Worm (Caenorhabditis elegans) whole organism, late embryonic: Measurements from ENCODE around the gene qars-1.

Experiments used
- C38D4.7 ChIP-seq: fragments of 200-800 bp; sonication (Bioruptor generic); optimal IDR thresholded peaks from 2 replicates; lab custom pipeline; 2018; ENCODE audit warnings: mild to moderate bottlenecking, missing genetic modification characterization, moderate library complexity, missing compliant biosample characterization
- F13H6.1 ChIP-seq: sonication (generic microtip); optimal IDR thresholded peaks from 2 replicates; lab custom pipeline; 2016; ENCODE audit warnings: missing genetic modification characterization, missing compliant biosample characterization
- Y22D7AL.16 ChIP-seq: sonication (generic microtip); optimal IDR thresholded peaks from 2 replicates; lab custom pipeline; 2016; ENCODE audit warnings: missing genetic modification characterization, missing compliant biosample characterization
- ahr-1 ChIP-seq: sonication (generic microtip); optimal IDR thresholded peaks from 2 replicates; lab custom pipeline; 2016; ENCODE audit warnings: missing genetic modification characterization, missing compliant biosample characterization
- ceh-14 ChIP-seq: sonication (generic microtip); optimal IDR thresholded peaks from 2 replicates; lab custom pipeline; 2016; ENCODE audit warnings: missing genotype, missing genetic modification characterization, missing compliant biosample characterization
- ceh-24 ChIP-seq: sonication (generic microtip); optimal IDR thresholded peaks from 2 replicates; lab custom pipeline; 2016; ENCODE audit warnings: mild to moderate bottlenecking, missing genetic modification characterization, missing compliant biosample characterization
- ceh-30 ChIP-seq: fragments of 150-350 bp; optimal IDR thresholded peaks from 2 replicates; lab custom pipeline; 2014; ENCODE audit warnings: missing biosample characterization, missing genetic modification characterization
- ceh-6 ChIP-seq: fragments of 200-800 bp; sonication (Bioruptor generic); optimal IDR thresholded peaks from 2 replicates; lab custom pipeline; 2018; ENCODE audit warnings: mild to moderate bottlenecking, missing genetic modification characterization, missing compliant biosample characterization
- ceh-9 ChIP-seq: sonication (generic microtip); optimal IDR thresholded peaks from 2 replicates; lab custom pipeline; 2016; ENCODE audit warnings: mild to moderate bottlenecking, missing genetic modification characterization, inconsistent platforms, missing compliant biosample characterization
- che-1 ChIP-seq: sonication (generic microtip); optimal IDR thresholded peaks from 2 replicates; lab custom pipeline; 2016; ENCODE audit warnings: mild to moderate bottlenecking, missing genetic modification characterization, missing compliant biosample characterization
- elt-2 ChIP-seq: sonication (generic microtip); optimal IDR thresholded peaks from 2 replicates; lab custom pipeline; 2016; ENCODE audit warnings: missing genetic modification reagents, missing genetic modification characterization, missing compliant biosample characterization
- eyg-1 ChIP-seq: sonication (generic microtip); optimal IDR thresholded peaks from 2 replicates; lab custom pipeline; 2016; ENCODE audit warnings: missing genotype, missing genetic modification characterization, missing compliant biosample characterization
- fkh-10 ChIP-seq: fragments of 150-350 bp; optimal IDR thresholded peaks from 2 replicates; lab custom pipeline; 2014; ENCODE audit warnings: missing biosample characterization, missing genetic modification reagents, missing genetic modification characterization
- fkh-6 ChIP-seq: sonication (generic microtip); optimal IDR thresholded peaks from 2 replicates; lab custom pipeline; 2016; ENCODE audit warnings: missing genetic modification characterization, missing compliant biosample characterization
- hlh-8 ChIP-seq: sonication (generic microtip); optimal IDR thresholded peaks from 2 replicates; lab custom pipeline; 2016; ENCODE audit warnings: missing genotype, missing genetic modification characterization, missing compliant biosample characterization
- lim-6 ChIP-seq: sonication (generic microtip); optimal IDR thresholded peaks from 2 replicates; lab custom pipeline; 2016; ENCODE audit warnings: missing genetic modification characterization, missing compliant biosample characterization
- nfya-1 ChIP-seq: sonication (generic microtip); optimal IDR thresholded peaks from 2 replicates; lab custom pipeline; 2017; ENCODE audit warnings: missing genetic modification characterization, mild to moderate bottlenecking, missing compliant biosample characterization, antibody characterized with exemption, moderate library complexity
- nhr-232 ChIP-seq: sonication (generic microtip); optimal IDR thresholded peaks from 2 replicates; lab custom pipeline; 2016; ENCODE audit warnings: missing genetic modification characterization, missing compliant biosample characterization
- npax-4 ChIP-seq: sonication (generic microtip); optimal IDR thresholded peaks from 2 replicates; lab custom pipeline; 2016; ENCODE audit warnings: missing genetic modification characterization, missing compliant biosample characterization
- odd-2 ChIP-seq: sonication (generic microtip); optimal IDR thresholded peaks from 2 replicates; lab custom pipeline; 2017; ENCODE audit warnings: antibody characterized with exemption, mild to moderate bottlenecking, missing genetic modification characterization, missing compliant biosample characterization
- pat-9 ChIP-seq: fragments of 200-800 bp; sonication (Bioruptor generic); optimal IDR thresholded peaks from 2 replicates; lab custom pipeline; 2018; ENCODE audit warnings: mild to moderate bottlenecking, missing genetic modification characterization, moderate library complexity, missing compliant biosample characterization
- pax-1 ChIP-seq: fragments of 150-350 bp; optimal IDR thresholded peaks from 2 replicates; lab custom pipeline; 2014; ENCODE audit warnings: missing biosample characterization, missing genetic modification characterization
- pha-4 ChIP-seq: fragments of 150-350 bp; optimal IDR thresholded peaks from 2 replicates; lab custom pipeline; 2018; ENCODE audit warnings: missing biosample characterization, missing genetic modification reagents, missing genetic modification characterization
- sdc-2 ChIP-seq: sonication (generic microtip); optimal IDR thresholded peaks from 2 replicates; lab custom pipeline; 2016; ENCODE audit warnings: missing genotype, missing genetic modification characterization, missing compliant biosample characterization
- sox-4 ChIP-seq: sonication (generic microtip); optimal IDR thresholded peaks from 2 replicates; lab custom pipeline; 2017; ENCODE audit warnings: mild to moderate bottlenecking, missing genetic modification characterization, inconsistent platforms, missing compliant biosample characterization
- syd-9 ChIP-seq: sonication (generic microtip); optimal IDR thresholded peaks from 2 replicates; lab custom pipeline; 2016; ENCODE audit warnings: mild to moderate bottlenecking, missing genetic modification characterization, moderate library complexity, missing compliant biosample characterization
- tbx-7 ChIP-seq: sonication (generic microtip); optimal IDR thresholded peaks from 2 replicates; lab custom pipeline; 2016; ENCODE audit warnings: missing genotype, missing genetic modification characterization, missing compliant biosample characterization
- unc-42 ChIP-seq: sonication (generic microtip); optimal IDR thresholded peaks from 2 replicates; lab custom pipeline; 2016; ENCODE audit warnings: missing genotype, missing genetic modification characterization, missing compliant biosample characterization
- unc-55 ChIP-seq: sonication (generic microtip); optimal IDR thresholded peaks from 2 replicates; lab custom pipeline; 2017; ENCODE audit warnings: missing biosample characterization, missing genetic modification reagents, missing genetic modification characterization
- unc-86 ChIP-seq: sonication (generic microtip); optimal IDR thresholded peaks from 2 replicates; lab custom pipeline; 2016; ENCODE audit warnings: missing genetic modification characterization, missing compliant biosample characterization
- zip-5 ChIP-seq: sonication (generic microtip); optimal IDR thresholded peaks from 2 replicates; lab custom pipeline; 2016; ENCODE audit warnings: missing genetic modification characterization, missing compliant biosample characterization

qars-1 gene

DNA sequence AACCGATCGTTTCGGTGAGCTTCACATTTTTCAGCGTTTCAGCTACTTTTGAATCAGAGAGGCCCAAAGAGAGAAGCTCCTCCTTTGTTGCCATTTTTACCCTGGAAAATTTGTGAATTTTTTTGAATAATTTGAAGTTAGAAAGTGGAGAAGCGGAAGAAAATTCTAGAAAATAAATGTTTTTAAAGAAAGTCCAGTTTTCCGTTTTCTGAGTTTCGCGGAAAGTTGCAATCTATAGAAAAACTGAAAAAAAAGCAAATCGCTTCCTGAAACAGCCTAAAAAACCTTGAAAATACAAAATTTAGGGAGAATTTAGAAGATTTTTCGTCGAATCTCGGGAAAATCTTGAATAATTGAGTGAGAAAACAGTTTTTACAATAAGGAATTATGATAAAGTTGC lies at the start of gene qars-1:
Gene qars-1 (minus strand): TSS at position 101 of the 400 bp plus-strand sequence.
- TF ChIP-seq lim-6 (tag; lab: Kevin White, UChicago) (no peak), pax-1 (no peak), che-1 (tag; lab: Kevin White, UChicago) (no peak), unc-55 (no peak), elt-2 (tag; lab: Kevin White, UChicago) (no peak), odd-2 (tag; lab: Kevin White, UChicago) (no peak), ahr-1 (tag; lab: Kevin White, UChicago) (no peak), eyg-1 (tag; lab: Kevin White, UChicago) (no peak), unc-42 (tag; lab: Kevin White, UChicago) (no peak), ceh-14 (no peak), Y22D7AL.16 (tag; lab: Kevin White, UChicago) (no peak)

DNA sequence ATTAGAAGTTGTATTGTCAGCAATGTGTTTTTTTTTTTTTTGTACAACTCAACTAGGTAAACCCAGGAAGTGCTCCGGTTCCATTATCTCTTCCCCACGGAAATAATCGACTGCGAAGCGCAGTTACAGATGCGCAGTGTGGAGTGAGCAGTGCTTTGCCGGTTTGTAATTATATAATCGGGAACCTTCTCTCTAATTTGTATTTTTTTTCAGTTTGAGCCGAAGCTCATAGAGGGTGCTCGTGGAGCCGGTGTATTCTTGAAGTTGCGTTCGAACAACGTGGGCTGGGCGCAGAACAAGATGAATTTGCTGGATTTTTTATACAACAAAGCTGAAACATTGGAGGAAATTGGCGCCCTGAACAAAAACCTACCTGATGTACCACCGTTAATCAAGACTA lies 45.0 kb upstream of the qars-1 start, which contains the start of gene Y41E3.13:
Gene Y41E3.13 (plus strand): TSS at position 301 of the 400 bp plus-strand sequence.
- TF ChIP-seq Y22D7AL.16 (tag; lab: Kevin White, UChicago) (no peak), C38D4.7 (no peak), ceh-6 (GFP tag; lab: Kevin White, UChicago) (no peak), ceh-30 (tag; lab: Kevin White, UChicago) (no peak), npax-4 (tag; lab: Kevin White, UChicago) (no peak), unc-86 (tag; lab: Kevin White, UChicago) (no peak), ahr-1 (tag; lab: Kevin White, UChicago) (no peak), odd-2 (tag; lab: Kevin White, UChicago) (no peak), elt-2 (tag; lab: Kevin White, UChicago) (no peak), fkh-10 (GFP tag; lab: Kevin White, UChicago) (no peak)
- TF ChIP-seq, all 69 proteins: peak for 0

DNA sequence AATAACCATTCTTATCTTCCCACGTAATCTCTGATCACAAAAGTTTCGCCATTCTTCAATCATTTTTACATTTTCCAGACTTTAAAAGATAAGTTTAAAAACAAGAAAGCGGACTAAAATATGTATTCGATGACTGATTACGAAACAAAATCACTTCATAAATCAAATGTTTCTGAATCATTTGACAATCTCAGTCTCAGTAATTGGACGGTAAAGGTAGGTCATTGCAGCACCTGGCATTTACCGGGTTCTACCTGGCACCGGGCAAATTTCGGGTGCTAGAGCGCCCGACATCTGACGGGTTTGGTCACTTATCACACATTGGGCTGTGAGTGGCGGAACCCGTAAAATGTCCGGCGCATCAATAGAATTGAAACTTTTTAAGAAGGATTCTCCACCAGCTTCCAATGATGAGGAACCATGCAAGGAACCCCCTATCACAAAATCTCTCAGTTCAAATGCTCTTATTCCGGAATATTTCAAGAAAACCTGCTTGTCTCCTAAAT lies 43.2 kb upstream of the qars-1 start, which contains the start of gene Y41E3.19:
Gene Y41E3.19 (plus strand): TSS at position 51 of the 506 bp plus-strand sequence.
- TF ChIP-seq odd-2 (tag; lab: Kevin White, UChicago) (no peak), ceh-9 (tag; lab: Kevin White, UChicago) (no peak), pat-9 (tag; lab: Kevin White, UChicago) (no peak), zip-5 (tag; lab: Kevin White, UChicago) (no peak)

DNA sequence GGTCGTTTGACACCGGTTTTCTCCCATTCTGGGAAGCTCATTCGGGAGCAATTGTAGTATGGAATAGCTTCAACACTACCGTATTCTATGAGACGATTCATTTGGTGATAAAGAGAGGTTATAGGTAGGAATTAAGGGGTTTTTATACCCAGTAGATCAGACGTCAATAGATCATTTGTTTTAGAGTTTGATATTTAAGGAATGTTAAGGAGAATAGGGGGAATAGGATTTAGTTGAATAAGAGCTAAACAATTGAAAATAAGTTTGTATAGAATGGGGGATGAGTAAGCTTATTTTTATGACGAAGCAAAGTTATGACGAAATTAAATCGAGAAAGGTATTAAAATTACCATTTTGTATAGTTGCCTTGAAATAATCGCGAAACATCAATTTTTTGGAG lies 40.3 kb upstream of the qars-1 start, which contains the start of gene srt-47:
Gene srt-47 (minus strand): TSS at position 101 of the 400 bp plus-strand sequence.
- no peak for TF ChIP-seq tbx-7
- TF ChIP-seq unc-42 (tag; lab: Kevin White, UChicago): no peak
- no peak for TF ChIP-seq hlh-8 (tag; lab: Kevin White, UChicago)
- no peak for TF ChIP-seq fkh-6 (tag; lab: Kevin White, UChicago)

DNA sequence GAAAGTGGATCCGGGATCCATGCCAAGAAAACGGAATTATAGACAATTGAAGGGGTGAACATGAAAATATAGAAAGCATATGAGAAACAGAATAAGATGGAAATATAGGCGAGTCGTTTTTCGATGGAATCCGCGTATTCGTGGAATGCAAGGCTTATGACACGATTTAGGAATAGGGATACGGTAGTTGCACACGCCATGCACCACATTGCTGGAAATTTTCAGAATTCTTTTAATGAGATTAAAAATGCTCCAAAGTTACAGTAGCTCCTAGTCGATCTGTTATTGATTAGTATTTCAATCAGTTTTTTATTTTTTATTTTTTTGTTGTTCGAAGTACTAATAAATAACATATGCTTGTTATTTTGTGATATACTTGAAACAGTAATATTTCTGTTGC lies 38.1 kb upstream of the qars-1 start:
- TF ChIP-seq F13H6.1 (tag; lab: Kevin White, UChicago): no peak
- TF ChIP-seq nhr-232: no peak
- TF ChIP-seq sox-4 (tag; lab: Kevin White, UChicago): no peak
- no peak for TF ChIP-seq syd-9 (tag; lab: Kevin White, UChicago)
- no peak for TF ChIP-seq C38D4.7
- TF ChIP-seq pha-4 (tag; lab: Kevin White, UChicago): no peak
- TF ChIP-seq fkh-10 (GFP tag; lab: Kevin White, UChicago): no peak
- TF ChIP-seq, all 69 proteins: peak for 0

DNA sequence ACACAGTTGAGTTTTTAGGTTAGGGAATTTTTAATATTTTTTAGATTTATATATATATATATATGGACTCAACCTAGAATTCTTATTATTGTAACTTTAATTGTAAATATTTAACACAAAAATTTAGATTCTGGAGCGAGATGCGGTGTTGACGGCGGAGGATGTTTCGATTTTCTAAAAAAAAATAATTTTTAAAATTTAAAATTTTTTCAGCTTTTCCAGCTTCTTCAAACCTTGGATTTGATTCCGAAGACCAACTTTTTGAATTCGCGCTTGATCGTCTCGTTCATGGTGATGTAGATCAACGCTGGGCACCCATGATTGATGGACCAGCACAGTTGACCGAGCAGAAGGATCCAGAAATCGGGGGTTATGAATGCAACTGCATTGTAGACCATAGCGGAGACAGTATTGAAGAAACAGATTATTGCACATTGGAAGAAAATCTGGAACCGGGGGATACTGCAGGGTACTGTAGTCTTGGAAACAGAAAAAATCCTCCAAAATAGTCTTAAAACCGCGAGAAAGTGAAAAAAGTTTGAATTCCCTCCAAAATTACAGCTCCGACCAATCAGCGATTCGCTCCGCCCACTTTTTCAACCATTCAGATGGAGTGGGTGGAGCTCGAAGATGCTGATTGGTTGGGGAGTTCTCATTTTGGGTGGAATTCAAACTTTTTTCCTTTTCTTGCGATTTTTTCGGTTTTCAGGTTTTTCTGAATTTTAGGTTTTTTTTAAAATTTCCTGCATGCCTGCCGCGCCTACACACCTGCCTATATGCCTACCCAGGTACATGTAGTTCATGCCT lies 36.5 kb upstream of the qars-1 start:
- TF ChIP-seq nfya-1 (tag; lab: Kevin White, UChicago) (peak; percentile 98), sdc-2 (tag; lab: Kevin White, UChicago) (no peak), ceh-24 (no peak)
